Fruit fly (Drosophila melanogaster) whole organism, prepupa: ENCODE measurements around the gene CG11815.

Source experiments
- CG10631 ChIP-seq: fragments of 200-800 bp; sonication (Bioruptor generic); optimal IDR thresholded peaks from 2 replicates; lab custom pipeline; 2016; ENCODE audit warnings: missing biosample characterization, missing genetic modification characterization
- CG11294 ChIP-seq: fragments of 200-800 bp; sonication (Bioruptor generic); IDR thresholded peaks from 2 replicates; pipeline ENCODE4 v1.3.6; 2022; ENCODE audit warnings: missing biosample characterization, missing genetic modification characterization
- CG11762 ChIP-seq: fragments of 200-800 bp; sonication (Bioruptor generic); optimal IDR thresholded peaks from 3 replicates; lab custom pipeline; 2016; ENCODE audit warnings: missing biosample characterization, missing genetic modification characterization; ENCODE audit not compliant: insufficient read depth
- CG1621 ChIP-seq: fragments of 200-800 bp; sonication (Bioruptor generic); optimal IDR thresholded peaks from 3 replicates; lab custom pipeline; 2018; ENCODE audit warnings: missing biosample characterization, mild to moderate bottlenecking, missing genetic modification characterization
- CG16779 ChIP-seq: fragments of 200-800 bp; sonication (Bioruptor generic); optimal IDR thresholded peaks from 3 replicates; lab custom pipeline; 2017; ENCODE audit warnings: missing biosample characterization, mild to moderate bottlenecking, missing genetic modification characterization
- CG31627 ChIP-seq: fragments of 200-800 bp; sonication (Bioruptor generic); optimal IDR thresholded peaks from 3 replicates; lab custom pipeline; 2016; ENCODE audit warnings: missing biosample characterization, missing genetic modification characterization
- CG32006 ChIP-seq: fragments of 200-800 bp; sonication (Bioruptor generic); optimal IDR thresholded peaks from 3 replicates; lab custom pipeline; 2017; ENCODE audit warnings: missing biosample characterization, mild to moderate bottlenecking, missing genetic modification characterization
- CG34406 ChIP-seq: fragments of 200-800 bp; sonication (Bioruptor generic); optimal IDR thresholded peaks from 3 replicates; lab custom pipeline; 2016; ENCODE audit warnings: missing biosample characterization, missing genetic modification characterization
- CG4318 ChIP-seq: fragments of 200-800 bp; sonication (Bioruptor generic); optimal IDR thresholded peaks from 3 replicates; lab custom pipeline; 2017; ENCODE audit warnings: missing biosample characterization, mild to moderate bottlenecking, missing genetic modification characterization
- CG6276 ChIP-seq: fragments of 200-800 bp; sonication (Bioruptor generic); optimal IDR thresholded peaks from 2 replicates; lab custom pipeline; 2017; ENCODE audit warnings: missing biosample characterization, mild to moderate bottlenecking, missing genetic modification characterization
- CG6792 ChIP-seq: fragments of 200-800 bp; sonication (Bioruptor generic); optimal IDR thresholded peaks from 3 replicates; lab custom pipeline; 2016; ENCODE audit warnings: missing biosample characterization, missing genetic modification characterization
- CG6854 ChIP-seq: fragments of 200-800 bp; sonication (Bioruptor generic); optimal IDR thresholded peaks from 2 replicates; lab custom pipeline; 2017; ENCODE audit warnings: missing biosample characterization, mild to moderate bottlenecking, missing genetic modification characterization
- CG7368 ChIP-seq: fragments of 200-800 bp; sonication (Bioruptor generic); optimal IDR thresholded peaks from 3 replicates; lab custom pipeline; 2016; ENCODE audit warnings: missing biosample characterization, missing genetic modification characterization
- CG8119 ChIP-seq: fragments of 200-800 bp; sonication (Bioruptor generic); IDR thresholded peaks from 3 replicates; pipeline ENCODE4 v1.3.6; 2022; ENCODE audit warnings: missing biosample characterization, missing genetic modification characterization
- CG8319 ChIP-seq: fragments of 200-800 bp; sonication (Bioruptor generic); optimal IDR thresholded peaks from 3 replicates; lab custom pipeline; 2016; ENCODE audit warnings: missing biosample characterization, missing genetic modification characterization
- CG8632 ChIP-seq: fragments of 200-800 bp; sonication (Bioruptor generic); optimal IDR thresholded peaks from 3 replicates; lab custom pipeline; 2016; ENCODE audit warnings: missing biosample characterization, missing genetic modification characterization
- CG9139 ChIP-seq: fragments of 200-800 bp; sonication (Bioruptor generic); optimal IDR thresholded peaks from 3 replicates; lab custom pipeline; 2017; ENCODE audit warnings: missing biosample characterization, mild to moderate bottlenecking, missing genetic modification characterization
- Eip75B ChIP-seq: fragments of 200-800 bp; sonication (Bioruptor generic); optimal IDR thresholded peaks from 3 replicates; lab custom pipeline; 2016; ENCODE audit warnings: missing biosample characterization, missing genetic modification characterization
- Eip78C ChIP-seq: fragments of 200-800 bp; sonication (Bioruptor generic); peaks from one replicate; lab custom pipeline; 2016; ENCODE audit warnings: missing biosample characterization, missing genetic modification characterization
- Eip93F ChIP-seq: fragments of 200-800 bp; sonication (Bioruptor generic); optimal IDR thresholded peaks from 2 replicates; lab custom pipeline; 2016; ENCODE audit warnings: missing biosample characterization, mild to moderate bottlenecking, missing genetic modification characterization
- Ets21C ChIP-seq: fragments of 200-800 bp; sonication (Bioruptor generic); optimal IDR thresholded peaks from 3 replicates; lab custom pipeline; 2016; ENCODE audit warnings: missing biosample characterization, missing genetic modification characterization
- Gug ChIP-seq: fragments of 200-800 bp; sonication (Bioruptor generic); IDR thresholded peaks from 2 replicates; pipeline ENCODE4 v1.3.6; 2022; ENCODE audit warnings: missing biosample characterization, missing genetic modification characterization
- Hr39 ChIP-seq: fragments of 200-800 bp; sonication (Bioruptor generic); optimal IDR thresholded peaks from 2 replicates; lab custom pipeline; 2016; ENCODE audit warnings: missing biosample characterization, missing genetic modification characterization
- Hr4 ChIP-seq: fragments of 200-800 bp; sonication (Bioruptor generic); optimal IDR thresholded peaks from 3 replicates; lab custom pipeline; 2016; ENCODE audit warnings: missing biosample characterization, missing genetic modification characterization
- OdsH ChIP-seq: fragments of 200-800 bp; sonication (Bioruptor generic); optimal IDR thresholded peaks from 3 replicates; lab custom pipeline; 2016; ENCODE audit warnings: missing biosample characterization, missing genetic modification characterization
- Smox ChIP-seq: fragments of 200-800 bp; sonication (Bioruptor generic); optimal IDR thresholded peaks from 3 replicates; lab custom pipeline; 2016; ENCODE audit warnings: missing biosample characterization, missing genetic modification characterization
- Sox102F ChIP-seq: fragments of 200-800 bp; sonication (Bioruptor generic); optimal IDR thresholded peaks from 2 replicates; lab custom pipeline; 2016; ENCODE audit warnings: missing biosample characterization, mild to moderate bottlenecking, missing genetic modification characterization
- Sox15 ChIP-seq: fragments of 200-800 bp; sonication (Bioruptor generic); optimal IDR thresholded peaks from 3 replicates; lab custom pipeline; 2016; ENCODE audit warnings: missing biosample characterization, missing genetic modification characterization
- cyc ChIP-seq: fragments of 200-800 bp; sonication (Bioruptor generic); optimal IDR thresholded peaks from 3 replicates; lab custom pipeline; 2016; ENCODE audit warnings: missing biosample characterization, missing genetic modification characterization
- dac ChIP-seq: fragments of 200-800 bp; sonication (Bioruptor generic); optimal IDR thresholded peaks from 2 replicates; lab custom pipeline; 2017; ENCODE audit warnings: missing biosample characterization, mild to moderate bottlenecking, missing genetic modification characterization
- eg ChIP-seq: fragments of 200-800 bp; sonication (Bioruptor generic); IDR thresholded peaks from 3 replicates; pipeline ENCODE4 v1.3.6; 2022; ENCODE audit warnings: missing biosample characterization, missing genetic modification characterization
- fd59A ChIP-seq: fragments of 200-800 bp; sonication (Bioruptor generic); optimal IDR thresholded peaks from 2 replicates; lab custom pipeline; 2017; ENCODE audit warnings: missing biosample characterization, mild to moderate bottlenecking, missing genetic modification characterization, missing genetic modification reagents
- fd85E ChIP-seq: fragments of 200-800 bp; sonication (Bioruptor generic); optimal IDR thresholded peaks from 3 replicates; lab custom pipeline; 2016; ENCODE audit warnings: missing biosample characterization, missing genetic modification characterization
- fkh ChIP-seq: fragments of 200-800 bp; sonication (Bioruptor generic); optimal IDR thresholded peaks from 3 replicates; lab custom pipeline; 2017; ENCODE audit warnings: missing biosample characterization, mild to moderate bottlenecking, missing genetic modification characterization, moderate library complexity
- lz ChIP-seq: fragments of 200-800 bp; sonication (Bioruptor generic); optimal IDR thresholded peaks from 3 replicates; lab custom pipeline; 2016; ENCODE audit warnings: missing biosample characterization, missing genetic modification characterization
- net ChIP-seq: fragments of 200-800 bp; sonication (Bioruptor generic); optimal IDR thresholded peaks from 3 replicates; lab custom pipeline; 2016; ENCODE audit warnings: missing biosample characterization, missing genetic modification characterization
- salr ChIP-seq, 2 experiments: fragments of 200-800 bp; sonication (Bioruptor generic); optimal IDR thresholded peaks; 3 replicates each; lab custom pipeline; 2016 to 2018; ENCODE audit warnings: missing biosample characterization in 2 of 2, missing genetic modification characterization in 2 of 2, mild to moderate bottlenecking in 1 of 2
- spab ChIP-seq: fragments of 200-800 bp; sonication (Bioruptor generic); optimal IDR thresholded peaks from 2 replicates; lab custom pipeline; 2017; ENCODE audit warnings: missing biosample characterization, mild to moderate bottlenecking, missing genetic modification characterization, missing genetic modification reagents
- ss ChIP-seq, 2 experiments: fragments of 200-800 bp; sonication (Bioruptor generic); optimal IDR thresholded peaks; 2 replicates in 1 of 2; 3 replicates in 1 of 2; lab custom pipeline; 2017 to 2018; ENCODE audit warnings: mild to moderate bottlenecking in 2 of 2, missing biosample characterization in 2 of 2, missing genetic modification characterization in 2 of 2, moderate library complexity in 1 of 2
- svp ChIP-seq: fragments of 200-800 bp; sonication (Bioruptor generic); peaks from one replicate; lab custom pipeline; 2016; ENCODE audit warnings: missing biosample characterization, missing genetic modification characterization
- vri ChIP-seq: fragments of 200-800 bp; sonication (Bioruptor generic); optimal IDR thresholded peaks from 3 replicates; lab custom pipeline; 2016; ENCODE audit warnings: missing biosample characterization, mild to moderate bottlenecking, missing genetic modification characterization

The CG11815 gene

DNA sequence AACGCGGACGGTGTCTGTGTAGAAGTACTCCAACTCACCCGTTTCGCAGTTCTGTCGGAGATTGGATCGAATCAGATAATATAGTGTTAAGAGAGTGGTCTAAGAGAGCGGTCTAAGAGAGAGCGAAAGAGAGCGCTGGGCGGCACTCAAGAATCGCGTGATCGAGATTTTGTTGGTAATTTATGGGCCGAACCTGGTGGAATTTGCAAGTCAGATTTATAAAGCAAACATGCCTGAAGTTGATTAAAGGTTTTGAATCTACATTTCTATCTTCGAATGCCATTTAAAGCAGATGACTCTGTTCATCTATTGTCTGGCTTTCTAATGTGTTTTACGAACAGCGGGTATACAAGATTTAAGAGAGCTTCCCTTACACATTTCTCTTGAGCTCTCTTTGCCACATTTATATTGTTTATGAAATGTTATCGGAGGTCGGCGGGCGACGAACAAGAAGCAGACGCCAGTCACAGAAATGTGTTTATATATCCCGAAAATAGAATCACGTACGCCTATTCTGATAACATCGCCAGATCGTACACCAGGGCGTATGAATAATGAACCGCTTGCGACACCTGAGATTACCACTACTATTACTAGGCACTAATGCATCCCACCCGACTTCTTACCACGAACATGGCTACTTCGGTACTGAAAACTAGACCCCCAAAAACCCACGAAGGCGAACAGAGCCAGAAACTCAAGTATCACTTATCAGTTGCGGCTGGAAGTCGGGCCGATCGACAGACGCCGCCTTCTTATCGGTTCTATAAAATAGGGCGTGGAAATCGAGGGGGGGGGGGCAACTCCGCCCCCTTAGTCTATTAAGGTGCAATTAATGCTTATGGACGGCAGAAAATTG, 3.3 kb downstream of the CG11815 start:
- TF ChIP-seq CG10631 (GFP tag; lab: Kevin White, UChicago) (no peak), Sox102F (GFP tag; lab: Kevin White, UChicago) (no peak), fkh (peak; percentile 44), Sox15 (GFP tag; lab: Kevin White, UChicago) (no peak), ss (GFP tag; optimal IDR thresholded peaks at IDR 0.05; lab: Kevin White, UChicago) (peak; percentile 33 to 77), CG6276 (GFP tag; lab: Kevin White, UChicago) (no peak), CG16779 (tag; lab: Kevin White, UChicago) (peak; percentile 27), CG6854 (peak; percentile 47), svp (GFP tag; lab: Kevin White, UChicago) (peak; percentile 95), vri (GFP tag; lab: Kevin White, UChicago) (peak; percentile 71), Hr4 (GFP tag; lab: Kevin White, UChicago) (no peak), spab (GFP tag; lab: Kevin White, UChicago) (no peak), Eip78C (GFP tag; lab: Kevin White, UChicago) (peak; percentile 27)

DNA sequence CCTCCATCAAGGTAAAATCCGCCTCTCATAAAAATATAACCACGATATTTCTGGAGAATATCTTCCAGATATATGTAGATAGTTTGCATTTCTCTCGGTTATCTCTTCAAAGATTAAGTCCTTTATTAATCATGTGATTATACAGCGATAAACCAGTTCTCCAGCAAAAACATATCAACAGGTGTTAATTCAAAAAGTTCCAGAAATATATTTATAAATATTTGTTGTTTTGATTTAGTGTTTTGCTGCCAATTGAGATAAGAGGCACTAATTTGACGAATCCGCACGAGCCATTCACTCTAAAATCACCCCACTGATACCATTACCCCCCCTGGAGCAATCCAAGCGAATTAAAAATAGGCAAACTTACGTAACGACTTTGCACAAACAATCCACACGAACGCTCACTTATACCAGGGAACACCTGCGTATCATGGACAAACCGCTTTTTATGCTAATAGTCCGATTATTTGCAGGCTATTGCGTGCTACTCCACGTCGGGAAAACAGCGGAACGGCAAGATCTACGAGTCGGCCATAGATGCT, 6.3 kb downstream of the CG11815 start:
- TF ChIP-seq Ets21C (GFP tag; lab: Kevin White, UChicago) (no peak), vri (GFP tag; lab: Kevin White, UChicago) (peak; percentile 49)

DNA sequence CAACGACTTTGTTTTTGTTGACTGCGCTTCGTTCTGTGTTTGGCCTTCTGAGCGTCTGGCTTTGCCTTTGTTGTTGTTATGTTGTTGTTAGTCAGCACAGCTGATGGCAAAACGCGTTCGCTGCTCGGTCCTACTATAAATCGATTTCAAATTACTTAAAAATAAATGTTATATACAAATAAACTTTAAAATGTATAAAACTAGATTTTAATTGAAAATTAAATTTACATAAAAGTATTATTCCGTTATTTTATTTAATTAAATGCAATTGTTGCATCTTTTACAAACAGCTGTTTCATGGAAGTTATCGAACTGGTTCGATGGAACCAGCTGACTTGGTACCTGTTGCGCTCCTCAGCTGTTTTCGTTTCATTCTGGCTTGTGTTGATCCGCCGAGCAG, 6.9 kb downstream of the CG11815 start, which contains the start of gene mv:
Gene mv, minus strand, starts transcription at position 80 of the 400 bp plus-strand sequence.
- TF ChIP-seq Ets21C (GFP tag; lab: Kevin White, UChicago) (no peak), CG6854 (no peak), CG8319 (GFP tag; lab: Kevin White, UChicago) (no peak), CG4318 (no peak), fd59A (GFP tag; lab: Kevin White, UChicago) (no peak), salr (GFP tag; optimal IDR thresholded peaks at IDR 0.05; lab: Kevin White, UChicago) (no peak), fkh (peak; percentile 8), Smox (GFP tag; lab: Kevin White, UChicago) (no peak), net (GFP tag; lab: Kevin White, UChicago) (no peak), Eip75B (GFP tag; lab: Kevin White, UChicago) (no peak), OdsH (GFP tag; lab: Kevin White, UChicago) (no peak), CG11762 (GFP tag; lab: Kevin White, UChicago) (no peak), CG11294 (GFP tag; lab: Robert Waterston, UW) (no peak), Sox15 (GFP tag; lab: Kevin White, UChicago) (no peak), CG34406 (GFP tag; lab: Kevin White, UChicago) (no peak), CG6792 (GFP tag; lab: Kevin White, UChicago) (no peak), Eip78C (GFP tag; lab: Kevin White, UChicago) (peak; percentile 34), CG31627 (GFP tag; lab: Kevin White, UChicago) (no peak), Eip93F (GFP tag; lab: Kevin White, UChicago) (peak; percentile 36), CG1621 (no peak), vri (GFP tag; lab: Kevin White, UChicago) (no peak), CG6276 (GFP tag; lab: Kevin White, UChicago) (no peak)

DNA sequence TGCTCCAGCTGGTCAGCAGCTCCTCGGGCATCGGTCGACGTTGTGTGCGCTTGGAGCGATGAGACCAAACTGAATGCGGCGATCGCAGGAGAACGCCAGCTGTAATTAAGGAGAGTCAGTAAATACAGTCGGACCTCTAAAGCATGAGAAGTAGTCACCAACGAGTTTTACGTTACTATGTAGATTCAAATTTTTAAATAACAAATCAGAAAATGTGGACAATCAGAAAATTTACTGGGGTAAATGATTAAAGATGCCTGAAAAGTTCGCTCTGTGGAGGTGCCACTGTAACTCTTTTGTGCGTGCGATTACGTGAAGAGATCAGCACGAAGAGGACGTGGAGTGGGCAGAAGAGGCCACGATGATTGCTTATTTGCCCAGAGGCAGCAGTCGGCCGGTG, 8.0 kb downstream of the CG11815 start, which contains the start of gene SCOT:
Gene SCOT, plus strand, starts transcription at position 180 of the 400 bp plus-strand sequence.
- peak; percentile 91 for TF ChIP-seq CG11762 (GFP tag; lab: Kevin White, UChicago)
- peak; percentile 77 for TF ChIP-seq CG9139
- TF ChIP-seq CG32006 (GFP tag; lab: Kevin White, UChicago): peak; percentile 97
- TF ChIP-seq CG11294 (GFP tag; lab: Robert Waterston, UW): peak; percentile 96
- peak; percentile 95 for TF ChIP-seq Hr39 (GFP tag; lab: Kevin White, UChicago)
- TF ChIP-seq CG1621: peak; percentile 93
- no peak for TF ChIP-seq fkh
- TF ChIP-seq CG34406 (GFP tag; lab: Kevin White, UChicago): peak; percentile 91
- TF ChIP-seq CG31627 (GFP tag; lab: Kevin White, UChicago): peak; percentile 94
- peak; percentile 93 for TF ChIP-seq CG7368 (GFP tag; lab: Kevin White, UChicago)
- TF ChIP-seq fd85E: peak; percentile 71
- TF ChIP-seq Smox (GFP tag; lab: Kevin White, UChicago): peak; percentile 89
- peak; percentile 95 for TF ChIP-seq net (GFP tag; lab: Kevin White, UChicago)
- TF ChIP-seq eg (GFP tag; lab: Robert Waterston, UW): peak; percentile 98
- peak; percentile 98 for TF ChIP-seq CG8119 (GFP tag; lab: Robert Waterston, UW)
- peak; percentile 92 for TF ChIP-seq cyc (GFP tag; lab: Kevin White, UChicago)
- peak; percentile 92 for TF ChIP-seq Sox102F (GFP tag; lab: Kevin White, UChicago)
- TF ChIP-seq dac: peak; percentile 92
- TF ChIP-seq lz (GFP tag; lab: Kevin White, UChicago): peak; percentile 90
- peak; percentile 87 for TF ChIP-seq vri (GFP tag; lab: Kevin White, UChicago)
- TF ChIP-seq CG8632 (GFP tag; lab: Kevin White, UChicago): peak; percentile 90
- peak; percentile 99 for TF ChIP-seq Hr4 (GFP tag; lab: Kevin White, UChicago)
- TF ChIP-seq Gug (GFP tag; lab: Robert Waterston, UW): peak; percentile 97
